Worm (Caenorhabditis elegans): ENCODE data around the gene F09C12.8.
"Not testable (repeated sequence)": the region's sequence is repeated elsewhere in the genome, so short reads cannot be mapped to it uniquely, and the experiment has no call there.

The F09C12.8 gene

DNA sequence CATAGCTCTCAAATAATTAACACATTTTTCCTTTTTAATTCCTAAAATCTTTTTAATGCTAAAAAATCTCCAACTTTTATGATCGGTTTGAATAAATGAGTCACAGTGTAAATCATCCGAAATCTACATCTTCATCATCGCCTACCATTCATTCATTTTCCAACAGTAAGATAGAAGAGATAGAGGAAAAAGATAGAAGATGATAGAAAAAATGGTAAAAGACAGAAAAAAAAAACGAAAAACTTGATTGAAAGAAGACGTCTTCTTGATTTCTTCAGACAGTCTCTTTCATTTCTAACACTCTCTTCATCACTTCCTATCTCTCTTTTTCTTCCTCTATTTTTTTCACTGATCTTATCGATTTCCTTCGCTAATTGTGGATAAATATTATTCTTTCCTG, 9.0 kb upstream of the F09C12.8 start:
- TF ChIP-seq nhr-12 (tag; optimal IDR thresholded peaks at IDR 0.05) (no peak), lin-15B (tag; optimal IDR thresholded peaks at IDR 0.05) (no peak), nhr-237 (tag; optimal IDR thresholded peaks at IDR 0.05) (no peak), R02D3.7 (tag; optimal IDR thresholded peaks at IDR 0.05) (no peak), pha-4 (tag; optimal IDR thresholded peaks at IDR 0.05) (no peak), nhr-77 (tag; optimal IDR thresholded peaks at IDR 0.05) (no peak), nhr-25 (tag; optimal IDR thresholded peaks at IDR 0.05) (peak; percentile 3), unc-39 (tag; optimal IDR thresholded peaks at IDR 0.05) (no peak), elt-2 (tag; optimal IDR thresholded peaks at IDR 0.05) (no peak), elt-1 (tag; optimal IDR thresholded peaks at IDR 0.05) (peak; percentile 88)

DNA sequence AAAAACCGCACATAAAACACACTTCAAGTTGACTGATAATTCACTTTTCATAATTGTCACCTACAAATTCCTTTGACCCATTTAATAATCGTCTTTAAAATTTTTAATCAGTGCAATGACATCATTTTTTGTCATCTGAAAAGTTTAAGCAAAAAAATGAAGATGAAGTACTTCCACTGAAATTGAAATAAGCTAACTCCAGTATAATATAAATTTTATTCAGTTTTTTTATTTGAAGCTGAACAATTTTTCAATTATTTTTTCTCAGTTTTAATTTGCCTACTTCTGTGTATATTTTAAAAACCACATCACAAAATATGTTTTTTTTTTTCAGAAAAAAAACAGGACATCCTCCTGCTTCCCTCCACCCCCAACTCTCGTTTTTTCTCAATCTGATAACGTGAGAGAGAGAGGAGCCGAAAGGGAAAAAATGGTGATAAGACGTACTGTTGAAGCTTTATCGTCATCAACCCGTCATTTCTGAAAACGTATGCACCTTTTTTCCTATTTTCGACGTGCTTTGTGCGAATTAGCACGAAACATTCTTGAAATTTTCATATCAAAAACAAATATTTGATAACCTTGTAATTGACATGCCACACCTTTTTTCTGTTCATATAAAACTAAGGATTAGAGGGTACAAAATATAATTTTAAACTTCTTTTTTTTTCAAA, 8.3 kb upstream of the F09C12.8 start, which contains the start of the genes C04G6.11 and mpk-2:
C04G6.11 (minus strand) TSS at position 51 of the 674 bp plus-strand sequence.
mpk-2 (plus strand) TSS at position 335 of the 674 bp plus-strand sequence.
- TF ChIP-seq ceh-82 (tag; optimal IDR thresholded peaks at IDR 0.05): no peak
- peak; percentile 27 for TF ChIP-seq pha-4 (tag; optimal IDR thresholded peaks at IDR 0.05)
- TF ChIP-seq pqm-1 (tag; optimal IDR thresholded peaks at IDR 0.05): peak; percentile 42
- peak; percentile 33 for TF ChIP-seq jun-1 (tag; optimal IDR thresholded peaks at IDR 0.05)
- TF ChIP-seq elt-2 (tag; optimal IDR thresholded peaks at IDR 0.05): peak; percentile 99
- no peak for TF ChIP-seq nhr-77 (tag; optimal IDR thresholded peaks at IDR 0.05)

DNA sequence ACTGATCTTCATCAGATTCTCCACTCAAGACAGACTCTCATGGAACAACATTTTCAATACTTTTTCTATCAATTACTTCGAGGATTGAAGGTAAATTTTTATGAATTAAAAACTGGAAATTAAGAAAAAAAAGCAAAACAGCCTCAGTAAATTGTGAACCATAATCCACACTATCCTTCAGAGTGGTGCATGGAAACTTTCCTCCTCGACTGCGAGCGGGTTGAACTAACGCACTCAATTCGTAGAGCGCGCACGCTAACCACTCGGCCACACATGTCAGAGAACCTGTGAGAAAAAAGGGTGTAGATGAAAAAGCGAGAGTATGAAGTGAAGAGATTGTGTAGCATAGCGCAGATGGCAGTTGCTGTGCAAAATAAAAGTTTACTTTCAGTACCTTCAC, 7.2 kb upstream of the F09C12.8 start:
- TF ChIP-seq aly-2 (tag; optimal IDR thresholded peaks at IDR 0.05): peak; percentile 68
- peak; percentile 19 for TF ChIP-seq ztf-4 (tag; optimal IDR thresholded peaks at IDR 0.05)
- TF ChIP-seq tbx-2 (tag; optimal IDR thresholded peaks at IDR 0.05): peak; percentile 75
- no peak for TF ChIP-seq pqm-1 (tag; optimal IDR thresholded peaks at IDR 0.05)
- TF ChIP-seq nhr-77 (tag; optimal IDR thresholded peaks at IDR 0.05): peak; percentile 34
- TF ChIP-seq hmg-11 (tag; optimal IDR thresholded peaks at IDR 0.05): peak; percentile 83
- peak; percentile 69 for TF ChIP-seq nhr-23 (tag; optimal IDR thresholded peaks at IDR 0.05)
- TF ChIP-seq jun-1 (tag; optimal IDR thresholded peaks at IDR 0.05): peak; percentile 11
- TF ChIP-seq unc-39 (tag; optimal IDR thresholded peaks at IDR 0.05): no peak
- peak; percentile 6 for TF ChIP-seq lin-15B (tag; optimal IDR thresholded peaks at IDR 0.05)
- peak in 1 of 3 experiments; percentile 48 for TF ChIP-seq elt-3 (tag; optimal IDR thresholded peaks at IDR 0.05)
- TF ChIP-seq ama-1 (optimal IDR thresholded peaks at IDR 0.05): peak; percentile 20
- peak; percentile 78 for TF ChIP-seq lsy-12 (tag; optimal IDR thresholded peaks at IDR 0.05)
- peak; percentile 21 for TF ChIP-seq snpc-4 (tag; optimal IDR thresholded peaks at IDR 0.05)
- peak; percentile 87 for TF ChIP-seq nhr-43 (tag; optimal IDR thresholded peaks at IDR 0.05; ENCODE audit: poor library complexity, severe bottlenecking)
- TF ChIP-seq pha-4 (tag; optimal IDR thresholded peaks at IDR 0.05): peak; percentile 78
- TF ChIP-seq ceh-16 (tag; optimal IDR thresholded peaks at IDR 0.05): no peak
- TF ChIP-seq nhr-67 (tag; optimal IDR thresholded peaks at IDR 0.05): no peak
- TF ChIP-seq zag-1 (tag; optimal IDR thresholded peaks at IDR 0.05): peak; percentile 4
- TF ChIP-seq egl-27 (tag; optimal IDR thresholded peaks at IDR 0.05): peak; percentile 67
- TF ChIP-seq sea-2 (GFP tag; optimal IDR thresholded peaks at IDR 0.05): no peak
- peak; percentile 80 for TF ChIP-seq elt-2 (tag; optimal IDR thresholded peaks at IDR 0.05)
- peak; percentile 78 for TF ChIP-seq nfya-1 (tag; optimal IDR thresholded peaks at IDR 0.05; ENCODE audit: insufficient read depth)
- peak; percentile 41 for TF ChIP-seq lin-39 (tag; optimal IDR thresholded peaks at IDR 0.05)

DNA sequence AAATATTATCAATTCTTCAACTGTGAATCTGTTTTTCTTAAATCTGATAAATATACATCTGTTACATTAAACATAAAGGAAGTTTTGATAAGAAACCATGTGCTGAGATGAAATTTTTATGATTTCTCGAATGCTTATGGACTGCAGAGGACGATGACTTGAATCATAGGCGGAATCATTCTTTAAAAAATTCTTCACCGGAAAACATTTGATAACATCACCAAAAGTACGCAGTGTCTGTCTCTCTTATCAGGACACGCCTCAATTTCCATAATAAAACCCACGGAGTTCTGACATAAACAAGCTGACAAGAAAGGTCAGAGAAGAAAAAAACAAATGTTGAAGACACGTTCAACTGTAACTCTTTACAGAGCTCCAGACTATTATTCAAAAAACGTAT, 2.5 kb upstream of the F09C12.8 start, which contains the start of gene F09C12.2:
F09C12.2 (plus strand) TSS at position 320 of the 400 bp plus-strand sequence.
- TF ChIP-seq nhr-12 (tag; optimal IDR thresholded peaks at IDR 0.05): no peak
- peak; percentile 38 for TF ChIP-seq pqm-1 (tag; optimal IDR thresholded peaks at IDR 0.05)
- peak; percentile 36 for TF ChIP-seq jun-1 (tag; optimal IDR thresholded peaks at IDR 0.05)
- TF ChIP-seq nhr-237 (tag; optimal IDR thresholded peaks at IDR 0.05): no peak
- TF ChIP-seq elt-2 (tag; optimal IDR thresholded peaks at IDR 0.05): peak; percentile 80
- peak; percentile 38 for TF ChIP-seq pha-4 (tag; optimal IDR thresholded peaks at IDR 0.05)

DNA sequence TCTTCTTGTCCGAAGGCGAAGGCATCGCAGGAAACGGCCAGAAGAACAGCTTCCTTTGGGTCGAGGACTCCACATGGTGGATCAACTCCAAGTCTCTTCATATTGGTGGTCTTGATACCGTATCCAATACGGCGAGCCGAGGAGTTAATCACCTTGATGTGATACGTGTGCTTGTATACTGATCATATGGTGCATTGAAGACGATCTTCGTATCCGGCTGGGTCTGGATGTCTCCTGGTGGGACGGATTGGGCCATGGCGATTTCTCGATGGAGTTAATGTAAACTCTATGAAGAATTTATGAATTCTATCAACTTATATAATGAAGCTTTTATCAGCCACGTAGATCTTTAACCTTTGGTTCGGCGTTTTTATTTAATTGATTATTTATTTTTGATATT, 3.1 kb downstream of the F09C12.8 start, which contains the start of gene msp-74:
msp-74 (minus strand) TSS at position 101 of the 400 bp plus-strand sequence.
- TF ChIP-seq sea-2 (GFP tag; optimal IDR thresholded peaks at IDR 0.05); mml-1 (tag; optimal IDR thresholded peaks at IDR 0.05); lin-39 (tag; optimal IDR thresholded peaks at IDR 0.05): not testable (repeated sequence)

All from whole organism, L3 larva.